Fruit fly (Drosophila melanogaster): Measurements from ENCODE around the gene robl37BC.

The robl37BC gene

DNA sequence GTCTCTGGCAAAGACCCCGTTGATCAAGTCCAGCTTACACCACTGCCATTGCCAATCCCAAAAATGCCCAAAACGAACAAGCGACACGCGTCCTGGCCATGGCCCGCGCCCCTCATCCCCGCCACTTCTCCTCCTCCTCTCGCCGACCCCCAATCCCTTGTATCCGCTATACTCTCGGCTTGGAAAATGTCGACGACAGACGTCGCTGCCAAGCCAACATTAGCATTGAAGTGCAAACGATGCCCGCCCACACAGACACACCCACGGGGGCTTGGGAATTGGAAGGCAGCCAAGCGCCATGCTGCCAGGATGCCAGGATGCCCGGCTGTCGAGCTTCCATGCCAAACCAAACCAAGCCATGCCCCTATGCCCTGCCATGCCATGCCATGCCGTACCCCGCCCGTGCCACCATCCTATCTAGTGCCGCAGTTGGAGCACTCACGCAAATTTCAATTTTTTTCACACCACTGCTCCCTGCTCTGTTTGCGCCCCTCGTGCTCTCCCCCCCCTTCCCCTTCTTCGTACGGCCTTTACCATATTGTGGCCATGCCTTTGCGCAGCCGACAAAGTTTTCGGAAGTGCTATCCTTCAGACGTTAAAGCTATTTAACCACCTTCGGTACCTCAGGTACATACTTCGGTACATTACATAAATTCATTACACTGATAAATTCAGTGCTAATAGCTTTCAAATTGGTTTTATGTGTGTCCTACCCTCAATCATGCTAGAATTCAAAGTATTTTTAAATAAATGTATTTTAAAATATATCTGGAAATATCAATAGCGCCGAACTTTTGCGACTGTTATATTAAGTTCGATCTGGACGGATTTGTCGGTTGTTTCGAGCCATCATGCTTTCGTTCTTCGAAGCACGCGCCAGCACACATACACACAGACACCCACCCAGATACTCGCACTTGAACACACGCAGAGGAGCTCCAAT is 10.9 kb downstream of the robl37BC start (continued):
- no peak for TF ChIP-seq CG14860 (GFP tag; IDR thresholded peaks at IDR 0.05; ENCODE audit: partially characterized antibody)
- TF ChIP-seq CG1647 (GFP tag; optimal IDR thresholded peaks at IDR 0.05) = no peak
- peak; percentile 94 for TF ChIP-seq abd-A (tag; optimal IDR thresholded peaks at IDR 0.05)
- peak; percentile 89 for TF ChIP-seq Fer1 (GFP tag; optimal IDR thresholded peaks at IDR 0.05)
- TF ChIP-seq her (GFP tag; optimal IDR thresholded peaks at IDR 0.05) = no peak
- peak; percentile 29 for TF ChIP-seq CG2116 (GFP tag; optimal IDR thresholded peaks at IDR 0.05)
- TF ChIP-seq dan (GFP tag; IDR thresholded peaks at IDR 0.05) = no peak
- TF ChIP-seq Neu2 (GFP tag; optimal IDR thresholded peaks at IDR 0.05; ENCODE audit: borderline replicate concordance) = no peak
- TF ChIP-seq gem (tag; optimal IDR thresholded peaks at IDR 0.05) = peak; percentile 90
- peak; percentile 43 for TF ChIP-seq ems (GFP tag; optimal IDR thresholded peaks at IDR 0.05)
- no peak for TF ChIP-seq CG16813 (GFP tag; IDR thresholded peaks at IDR 0.05; ENCODE audit: partially characterized antibody)
- TF ChIP-seq HLH3B (GFP tag; IDR thresholded peaks at IDR 0.05) = peak; percentile 58; the same call in 1 of the 2 replicates
- 0 out of 2 replicates have a peak, but pooled peaks have one; percentile 23 for TF ChIP-seq amos (GFP tag; IDR thresholded peaks at IDR 0.05; ENCODE audit: partially characterized antibody)
- peak; percentile 35 for TF ChIP-seq CHES-1-like (GFP tag; optimal IDR thresholded peaks at IDR 0.05)
- peak; percentile 39; the same call in 1 of the 3 replicates for TF ChIP-seq CG7357 (GFP tag; IDR thresholded peaks at IDR 0.05)
- TF ChIP-seq CG4282 (GFP tag; optimal IDR thresholded peaks at IDR 0.05) = no peak
- TF ChIP-seq CG16779 (GFP tag; IDR thresholded peaks at IDR 0.05) = no peak
- no peak for TF ChIP-seq ase (GFP tag; IDR thresholded peaks at IDR 0.05)
- TF ChIP-seq CG3163 (GFP tag; optimal IDR thresholded peaks at IDR 0.05) = no peak
- TF ChIP-seq CG12299 (tag; optimal IDR thresholded peaks at IDR 0.05) = peak; percentile 84
- peak; percentile 68 for TF ChIP-seq HmgZ (tag; optimal IDR thresholded peaks at IDR 0.05)
- TF ChIP-seq shn (GFP tag; optimal IDR thresholded peaks at IDR 0.05) = peak; percentile 49

DNA sequence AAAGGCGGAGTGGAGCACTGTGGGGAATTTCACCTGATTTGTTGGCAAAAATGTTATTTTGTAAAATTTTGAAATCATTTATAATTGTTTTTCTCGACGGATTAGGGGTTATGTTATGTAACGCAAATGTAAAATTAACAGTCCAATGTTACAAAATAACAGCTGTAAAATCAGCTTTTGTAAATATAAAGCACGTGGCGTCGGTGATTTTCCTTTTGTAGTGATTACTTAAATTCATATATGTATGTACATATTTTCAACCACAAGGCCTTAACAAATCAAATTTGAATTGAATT is 11.5 kb downstream of the robl37BC start, which contains the start of gene CG15172:
TSS of gene CG15172 (plus strand) at position 197 of the 296 bp plus-strand sequence.
- TF ChIP-seq crp (GFP tag; optimal IDR thresholded peaks at IDR 0.05) (no peak), Pdp1 (GFP tag; optimal IDR thresholded peaks at IDR 0.05) (peak in 1 of 2 experiments; percentile 78)

DNA sequence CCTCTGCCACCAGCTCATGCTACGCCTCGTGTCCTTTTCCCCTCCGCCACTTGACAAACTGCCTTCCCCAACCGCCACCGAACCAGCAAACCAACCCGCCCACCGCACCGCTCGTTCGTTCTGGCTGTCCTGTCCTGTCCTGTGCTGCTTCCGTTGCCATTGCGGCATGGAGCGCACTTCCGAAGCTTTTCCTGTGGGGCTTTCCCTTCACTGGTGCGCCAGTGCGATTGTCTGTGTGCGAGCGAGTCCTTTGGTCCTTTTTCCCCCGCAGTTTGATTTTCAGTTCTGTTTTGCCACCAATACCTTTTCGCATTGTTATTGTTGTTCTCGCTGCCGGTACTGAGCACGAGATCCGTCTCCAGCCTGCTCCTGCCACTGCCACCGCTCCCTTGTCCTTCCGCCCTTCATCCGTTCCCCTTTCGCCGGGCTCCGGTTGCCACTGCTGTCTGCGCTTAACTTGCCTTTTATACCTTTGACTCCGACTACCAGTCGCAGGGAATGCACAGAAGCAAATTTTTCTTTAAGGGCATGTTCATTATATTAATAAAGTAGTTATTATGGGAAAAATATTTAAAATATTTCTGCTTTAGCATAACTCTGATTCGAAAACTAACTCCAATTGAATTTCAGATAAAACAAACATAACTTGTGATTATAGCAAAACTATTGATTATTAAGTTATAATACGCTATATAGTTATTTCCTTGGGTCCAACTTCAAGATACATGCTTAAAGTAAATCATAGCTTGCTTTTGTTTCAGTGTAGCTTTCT is 13.5 kb downstream of the robl37BC start:
- TF ChIP-seq hkb (optimal IDR thresholded peaks at IDR 0.05) (no peak), hkb (GFP tag; IDR thresholded peaks at IDR 0.05) (peak; percentile 68), CG4424 (GFP tag; optimal IDR thresholded peaks at IDR 0.05) (peak; percentile 43), chinmo (GFP tag; IDR thresholded peaks at IDR 0.05; ENCODE audit: partially characterized antibody) (0 out of 4 replicates have a peak, but pooled peaks have one; percentile 38), ab (GFP tag; optimal IDR thresholded peaks at IDR 0.05) (no peak), gsb (GFP tag; IDR thresholded peaks at IDR 0.05) (no peak), CG34376 (GFP tag; optimal IDR thresholded peaks at IDR 0.05) (peak; percentile 67), CG9876 (GFP tag; optimal IDR thresholded peaks at IDR 0.05) (no peak), Lpt (GFP tag; optimal IDR thresholded peaks at IDR 0.05) (no peak), fru (optimal IDR thresholded peaks at IDR 0.05) (no peak), trh (GFP tag; optimal IDR thresholded peaks at IDR 0.05) (no peak), tap (tag; optimal IDR thresholded peaks at IDR 0.05) (peak; percentile 74), CG10654 (GFP tag; optimal IDR thresholded peaks at IDR 0.05) (no peak), CG5245 (GFP tag; optimal IDR thresholded peaks at IDR 0.05) (no peak), CG11398 (GFP tag; optimal IDR thresholded peaks at IDR 0.05) (no peak), tio (GFP tag; optimal IDR thresholded peaks at IDR 0.05) (peak; percentile 40), CG17359 (tag; optimal IDR thresholded peaks at IDR 0.05) (peak; percentile 72), TFAM (GFP tag; optimal IDR thresholded peaks at IDR 0.05) (no peak), CG1602 (GFP tag; optimal IDR thresholded peaks at IDR 0.05) (no peak), cas (GFP tag; IDR thresholded peaks at IDR 0.05) (no peak), knrl (GFP tag; IDR thresholded peaks at IDR 0.05; ENCODE audit: partially characterized antibody) (no peak; the same call in 2 of the 3 replicates), kay (GFP tag; optimal IDR thresholded peaks at IDR 0.05) (peak; percentile 23)

All from whole organism, embryonic.